In the genomic region with DNA sequence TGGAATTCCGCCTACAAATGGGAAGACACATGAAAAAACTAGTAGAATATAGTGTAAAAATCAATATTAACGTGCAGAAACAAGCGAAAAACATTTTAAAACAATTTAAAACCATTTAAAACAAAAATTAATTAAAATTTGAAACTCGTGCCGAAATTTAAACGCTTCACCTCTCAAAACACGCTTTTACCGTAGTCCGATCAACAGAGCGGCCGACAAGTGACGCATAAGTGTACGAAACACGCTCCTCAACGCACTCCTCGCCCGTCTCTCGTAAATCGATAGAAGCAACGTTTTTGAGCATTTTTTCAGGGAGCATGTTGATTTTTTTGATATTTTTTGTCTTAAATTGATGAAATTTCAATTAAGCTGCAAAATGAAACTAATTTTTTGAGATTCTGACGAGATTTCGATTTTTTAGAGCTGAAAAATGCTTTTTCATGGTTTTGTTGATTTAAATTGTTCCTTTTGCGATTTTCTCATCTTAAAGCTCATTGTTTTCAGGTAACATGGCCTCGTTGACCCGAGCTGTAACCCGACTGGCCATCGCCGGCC, we compare ENCODE assay signal across 2 worm cellular contexts.
TF ChIP-seq lines count a peak whose summit lies in the region.

Gene cox-5A, plus strand, starts transcription at position 505 of the 555 bp plus-strand sequence.

TF ChIP-seq in whole organism, L1 larva, 84 proteins besides CTCF, POLR2A, EP300 and RAD21 (continued from another document):
- TF ChIP-seq fkh-10 (GFP tag; optimal IDR thresholded peaks at IDR 0.05; lab: Kevin White, UChicago) (peak; percentile 98), pqm-1 (tag; optimal IDR thresholded peaks at IDR 0.05; lab: Kevin White, UChicago) (peak; percentile 58), C04F5.9 (tag; optimal IDR thresholded peaks at IDR 0.05; lab: Kevin White, UChicago) (peak; percentile 96), ets-5 (GFP tag; IDR thresholded peaks at IDR 0.05; lab: Robert Waterston, UW) (0 out of 2 replicates have a peak, but pooled peaks have one; percentile 55), aly-2 (tag; optimal IDR thresholded peaks at IDR 0.05; lab: Kevin White, UChicago) (peak; percentile 98), lin-35 (GFP tag; optimal IDR thresholded peaks at IDR 0.05; lab: Kevin White, UChicago) (peak; percentile 100), elt-2 (tag; optimal IDR thresholded peaks at IDR 0.05; lab: Kevin White, UChicago) (peak; percentile 96), lin-14 (GFP tag; optimal IDR thresholded peaks at IDR 0.05; lab: Kevin White, UChicago) (peak; percentile 100), dsc-1 (tag; optimal IDR thresholded peaks at IDR 0.05; lab: Kevin White, UChicago) (peak; percentile 100), nhr-47 (tag; optimal IDR thresholded peaks at IDR 0.05; lab: Kevin White, UChicago) (peak; percentile 100), unc-130 (tag; optimal IDR thresholded peaks at IDR 0.05; lab: Kevin White, UChicago) (peak; percentile 99), nhr-20 (tag; optimal IDR thresholded peaks at IDR 0.05; lab: Kevin White, UChicago) (peak; percentile 100), egl-27 (tag; optimal IDR thresholded peaks at IDR 0.05; lab: Kevin White, UChicago) (peak; percentile 60 to 73), hpl-2 (GFP tag; optimal IDR thresholded peaks at IDR 0.05; lab: Kevin White, UChicago) (peak; percentile 93), alr-1 (tag; optimal IDR thresholded peaks at IDR 0.05; lab: Kevin White, UChicago; ENCODE audit: borderline replicate concordance) (no peak), C34B4.2 (tag; optimal IDR thresholded peaks at IDR 0.05; lab: Kevin White, UChicago) (peak; percentile 95), tbx-2 (tag; optimal IDR thresholded peaks at IDR 0.05; lab: Kevin White, UChicago) (peak; percentile 100), tlp-1 (tag; optimal IDR thresholded peaks at IDR 0.05; lab: Kevin White, UChicago) (no peak), Y116A8C.19 (tag; optimal IDR thresholded peaks at IDR 0.05; lab: Kevin White, UChicago; ENCODE audit: borderline replicate concordance) (peak; percentile 76), lin-13 (GFP tag; optimal IDR thresholded peaks at IDR 0.05; lab: Kevin White, UChicago) (peak; percentile 99), sup-37 (GFP tag; optimal IDR thresholded peaks at IDR 0.05; lab: Kevin White, UChicago) (peak; percentile 99), blmp-1 (tag; optimal IDR thresholded peaks at IDR 0.05; lab: Kevin White, UChicago) (peak; percentile 86), egl-13 (tag; optimal IDR thresholded peaks at IDR 0.05; lab: Kevin White, UChicago) (peak; percentile 99), aha-1 (tag; optimal IDR thresholded peaks at IDR 0.05; lab: Kevin White, UChicago) (peak; percentile 96), fkh-8 (tag; optimal IDR thresholded peaks at IDR 0.05; lab: Kevin White, UChicago) (peak; percentile 100), irx-1 (tag; optimal IDR thresholded peaks at IDR 0.05; lab: Kevin White, UChicago) (peak; percentile 99), snpc-4 (tag; optimal IDR thresholded peaks at IDR 0.05; lab: Kevin White, UChicago) (peak; percentile 94), ztf-11 (tag; optimal IDR thresholded peaks at IDR 0.05; lab: Kevin White, UChicago) (peak in 1 of 2 experiments; percentile 98), unc-86 (tag; optimal IDR thresholded peaks at IDR 0.05; lab: Kevin White, UChicago) (peak; percentile 100)

TF ChIP-seq in whole organism, young adult, 124 proteins besides CTCF, POLR2A, EP300 and RAD21 (continued from another document):
- TF ChIP-seq snpc-3.4 (tag; optimal IDR thresholded peaks at IDR 0.05; lab: Kevin White, UChicago) = peak; percentile 98
- TF ChIP-seq madf-3 (GFP tag; IDR thresholded peaks at IDR 0.05; lab: Robert Waterston, UW) = peak; percentile 97
- TF ChIP-seq F39B2.1 (GFP tag; IDR thresholded peaks at IDR 0.05; lab: Robert Waterston, UW) = peak; percentile 82; the same call in 1 of the 2 replicates
- peak; percentile 99 for TF ChIP-seq ekl-4 (GFP tag; IDR thresholded peaks at IDR 0.05; lab: Robert Waterston, UW)
- TF ChIP-seq nhr-120 (GFP tag; IDR thresholded peaks at IDR 0.05; lab: Robert Waterston, UW) = 0 out of 2 replicates have a peak, but pooled peaks have one; percentile 61
- TF ChIP-seq Y95B8A.8 (GFP tag; IDR thresholded peaks at IDR 0.05; lab: Robert Waterston, UW) = peak; percentile 98
- TF ChIP-seq ceh-58 (GFP tag; IDR thresholded peaks at IDR 0.05; lab: Robert Waterston, UW) = peak; percentile 78; the same call in 1 of the 2 replicates
- TF ChIP-seq mxl-1 (tag; optimal IDR thresholded peaks at IDR 0.05; lab: Kevin White, UChicago) = no peak
- TF ChIP-seq bed-2 (GFP tag; IDR thresholded peaks at IDR 0.05; lab: Robert Waterston, UW) = peak; percentile 79
- peak; percentile 76 for TF ChIP-seq ztf-22 (GFP tag; optimal IDR thresholded peaks at IDR 0.05; lab: Kevin White, UChicago)
- TF ChIP-seq B0035.1 (tag; optimal IDR thresholded peaks at IDR 0.05; lab: Kevin White, UChicago) = peak; percentile 93
- TF ChIP-seq F10E7.11 (tag; optimal IDR thresholded peaks at IDR 0.05; lab: Kevin White, UChicago) = peak; percentile 90
- peak; percentile 91 for TF ChIP-seq nhr-80 (tag; optimal IDR thresholded peaks at IDR 0.05; lab: Kevin White, UChicago)
- TF ChIP-seq let-526 (GFP tag; IDR thresholded peaks at IDR 0.05; lab: Robert Waterston, UW) = peak; percentile 96
- TF ChIP-seq egrh-3 (GFP tag; IDR thresholded peaks at IDR 0.05; lab: Robert Waterston, UW) = peak; percentile 66; the same call in 1 of the 2 replicates
- peak; percentile 98 for TF ChIP-seq ztf-26 (tag; optimal IDR thresholded peaks at IDR 0.05; lab: Kevin White, UChicago)
- TF ChIP-seq mes-4 (tag; optimal IDR thresholded peaks at IDR 0.05; lab: Kevin White, UChicago) = peak; percentile 20
- TF ChIP-seq somi-1 (GFP tag; optimal IDR thresholded peaks at IDR 0.05; lab: Kevin White, UChicago) = peak; percentile 98
- TF ChIP-seq F22D6.2 (tag; optimal IDR thresholded peaks at IDR 0.05; lab: Kevin White, UChicago) = peak; percentile 93
- peak; percentile 99 for TF ChIP-seq pbrm-1 (GFP tag; IDR thresholded peaks at IDR 0.05; lab: Robert Waterston, UW)
- TF ChIP-seq K12H6.12 (tag; optimal IDR thresholded peaks at IDR 0.05; lab: Kevin White, UChicago) = peak; percentile 98
- TF ChIP-seq attf-5 (GFP tag; optimal IDR thresholded peaks at IDR 0.05; lab: Kevin White, UChicago) = peak; percentile 99
- TF ChIP-seq tbx-9 (tag; optimal IDR thresholded peaks at IDR 0.05; lab: Kevin White, UChicago; ENCODE audit: borderline replicate concordance) = no peak
- peak; percentile 92 for TF ChIP-seq ceh-100 (GFP tag; IDR thresholded peaks at IDR 0.05; lab: Robert Waterston, UW)
- TF ChIP-seq F57C9.4 (tag; optimal IDR thresholded peaks at IDR 0.05; lab: Kevin White, UChicago) = peak; percentile 93
- peak; percentile 80 for TF ChIP-seq tbp1 (GFP tag; optimal IDR thresholded peaks at IDR 0.05; lab: Kevin White, UChicago)
- no peak for TF ChIP-seq hlh-12 (tag; optimal IDR thresholded peaks at IDR 0.05; lab: Kevin White, UChicago)
- peak; percentile 72; the same call in 1 of the 2 replicates for TF ChIP-seq lin-26 (GFP tag; IDR thresholded peaks at IDR 0.05; lab: Robert Waterston, UW)
- no peak for TF ChIP-seq hlh-26 (GFP tag; conservative IDR thresholded peaks at IDR 0.05; lab: Robert Waterston, UW)
- TF ChIP-seq madf-8 (GFP tag; conservative IDR thresholded peaks at IDR 0.05; lab: Robert Waterston, UW) = peak; percentile 87
- TF ChIP-seq attf-3 (GFP tag; conservative IDR thresholded peaks at IDR 0.05; lab: Robert Waterston, UW) = peak; percentile 83
- peak; percentile 91; the same call in 1 of the 2 replicates for TF ChIP-seq F37B4.10 (GFP tag; IDR thresholded peaks at IDR 0.05; lab: Robert Waterston, UW)
- TF ChIP-seq ceh-40 (GFP tag; IDR thresholded peaks at IDR 0.05; lab: Robert Waterston, UW) = 0 out of 2 replicates have a peak, but pooled peaks have one; percentile 69
- peak; percentile 92 for TF ChIP-seq hmg-1.2 (GFP tag; IDR thresholded peaks at IDR 0.05; lab: Robert Waterston, UW)
- TF ChIP-seq zfh-2 (GFP tag; conservative IDR thresholded peaks at IDR 0.05; lab: Robert Waterston, UW) = peak; percentile 90
- TF ChIP-seq lin-54 (GFP tag; optimal IDR thresholded peaks at IDR 0.05; lab: Kevin White, UChicago) = peak; percentile 100
- TF ChIP-seq nhr-90 (tag; optimal IDR thresholded peaks at IDR 0.05; lab: Kevin White, UChicago) = peak; percentile 79
- peak; percentile 71 for TF ChIP-seq T26A5.8 (tag; optimal IDR thresholded peaks at IDR 0.05; lab: Kevin White, UChicago)
- no peak for TF ChIP-seq F55B11.4 (tag; optimal IDR thresholded peaks at IDR 0.05; lab: Kevin White, UChicago; ENCODE audit: borderline replicate concordance, insufficient read depth)
